Worm (Caenorhabditis elegans): ENCODE measurements around the gene B0244.15.
A peak's percentile ranks its signal among the peaks of the same experiment; 100 is the strongest.

Gene B0244.15

DNA sequence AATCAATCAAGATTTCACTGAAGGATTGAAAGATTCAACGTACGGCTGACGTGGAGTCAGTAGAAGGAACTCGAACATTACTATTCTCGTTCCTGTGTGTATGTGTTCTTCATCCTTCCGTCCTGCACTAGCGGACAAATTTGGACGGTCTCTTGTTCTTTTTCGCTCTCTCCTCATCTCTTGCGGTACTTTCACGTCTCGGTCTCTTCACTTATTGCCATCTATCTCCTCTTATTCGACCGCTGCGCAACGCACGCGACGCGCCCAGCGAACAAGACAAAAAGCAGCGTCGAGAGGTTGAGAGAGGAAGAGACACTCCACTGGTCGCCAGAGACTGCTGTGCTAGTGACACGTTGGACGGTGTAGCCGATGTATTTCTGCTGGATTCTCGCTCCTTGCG, 27.7 kb upstream of the B0244.15 start:
- TF ChIP-seq fkh-10 (GFP tag; optimal IDR thresholded peaks at IDR 0.05): no peak
- no peak for TF ChIP-seq pag-3 (tag; optimal IDR thresholded peaks at IDR 0.05; ENCODE audit: borderline replicate concordance)
- TF ChIP-seq tbx-7 (tag; optimal IDR thresholded peaks at IDR 0.05): peak; percentile 22
- no peak for TF ChIP-seq mec-3 (tag; optimal IDR thresholded peaks at IDR 0.05; ENCODE audit: borderline replicate concordance)
- TF ChIP-seq K09A11.1 (tag; optimal IDR thresholded peaks at IDR 0.05; ENCODE audit: insufficient read depth): no peak
- peak; percentile 24 for TF ChIP-seq ceh-14 (tag; optimal IDR thresholded peaks at IDR 0.05)
- no peak for TF ChIP-seq fkh-6 (tag; optimal IDR thresholded peaks at IDR 0.05)
- TF ChIP-seq C08G9.2 (tag; optimal IDR thresholded peaks at IDR 0.05): peak; percentile 7
- no peak for TF ChIP-seq fax-1 (tag; optimal IDR thresholded peaks at IDR 0.05)
- TF ChIP-seq unc-55 (GFP tag; optimal IDR thresholded peaks at IDR 0.05): peak; percentile 58
- TF ChIP-seq ceh-45 (GFP tag; IDR thresholded peaks at IDR 0.05): 0 out of 2 replicates have a peak, but pooled peaks have one; percentile 13
- no peak for TF ChIP-seq T23F11.4 (GFP tag; optimal IDR thresholded peaks at IDR 0.05)
- TF ChIP-seq sox-4 (tag; optimal IDR thresholded peaks at IDR 0.05): no peak
- TF ChIP-seq elt-2 (tag; optimal IDR thresholded peaks at IDR 0.05): peak; percentile 45
- TF ChIP-seq ref-2 (tag; optimal IDR thresholded peaks at IDR 0.05): peak; percentile 77
- no peak for TF ChIP-seq ceh-30 (tag; optimal IDR thresholded peaks at IDR 0.05)
- no peak for TF ChIP-seq K02D7.2 (tag; optimal IDR thresholded peaks at IDR 0.05)
- peak; percentile 40 for TF ChIP-seq ceh-18 (tag; optimal IDR thresholded peaks at IDR 0.05)
- no peak for TF ChIP-seq ceh-48 (tag; optimal IDR thresholded peaks at IDR 0.05)
- TF ChIP-seq pax-1 (tag; optimal IDR thresholded peaks at IDR 0.05): no peak
- no peak for TF ChIP-seq zip-5 (tag; optimal IDR thresholded peaks at IDR 0.05)
- peak; percentile 24 for TF ChIP-seq dve-1 (tag; optimal IDR thresholded peaks at IDR 0.05)
- TF ChIP-seq unc-3 (GFP tag; conservative IDR thresholded peaks at IDR 0.05): no peak
- no peak for TF ChIP-seq unc-3 (tag; optimal IDR thresholded peaks at IDR 0.05)
- TF ChIP-seq ceh-6 (GFP tag; optimal IDR thresholded peaks at IDR 0.05): no peak
- TF ChIP-seq ceh-19 (GFP tag; optimal IDR thresholded peaks at IDR 0.05): peak; percentile 26
- TF ChIP-seq hlh-13 (GFP tag; optimal IDR thresholded peaks at IDR 0.05): peak; percentile 26
- peak; percentile 71 for TF ChIP-seq pros-1 (tag; optimal IDR thresholded peaks at IDR 0.05)
- TF ChIP-seq lim-6 (tag; optimal IDR thresholded peaks at IDR 0.05): peak; percentile 12
- TF ChIP-seq hlh-6 (tag; optimal IDR thresholded peaks at IDR 0.05): peak; percentile 61
- TF ChIP-seq ceh-24 (tag; optimal IDR thresholded peaks at IDR 0.05): no peak
- TF ChIP-seq syd-9 (tag; optimal IDR thresholded peaks at IDR 0.05): peak; percentile 54
- no peak for TF ChIP-seq nhr-11 (tag; optimal IDR thresholded peaks at IDR 0.05)
- peak; percentile 83 for TF ChIP-seq tbx-2 (tag; optimal IDR thresholded peaks at IDR 0.05)
- TF ChIP-seq ama-1 (optimal IDR thresholded peaks at IDR 0.05): peak; percentile 60
- no peak for TF ChIP-seq pha-2 (tag; optimal IDR thresholded peaks at IDR 0.05)
- TF ChIP-seq sox-2 (GFP tag; IDR thresholded peaks at IDR 0.05): peak; percentile 20; the same call in 1 of the 2 replicates
- no peak for TF ChIP-seq hlh-15 (tag; optimal IDR thresholded peaks at IDR 0.05)
- peak; percentile 84 for TF ChIP-seq ceh-31 (tag; optimal IDR thresholded peaks at IDR 0.05)
- TF ChIP-seq lin-11 (tag; optimal IDR thresholded peaks at IDR 0.05): no peak
- TF ChIP-seq dmd-4 (tag; optimal IDR thresholded peaks at IDR 0.05; ENCODE audit: borderline replicate concordance): no peak
- peak; percentile 34 for TF ChIP-seq unc-42 (tag; optimal IDR thresholded peaks at IDR 0.05)
- peak; percentile 26 for TF ChIP-seq sdc-2 (tag; optimal IDR thresholded peaks at IDR 0.05)
- peak; percentile 36 for TF ChIP-seq ceh-2 (tag; optimal IDR thresholded peaks at IDR 0.05)
- TF ChIP-seq F13H6.1 (tag; optimal IDR thresholded peaks at IDR 0.05): peak; percentile 17
- TF ChIP-seq nfya-1 (tag; optimal IDR thresholded peaks at IDR 0.05): peak; percentile 84
- TF ChIP-seq Y22D7AL.16 (tag; optimal IDR thresholded peaks at IDR 0.05): no peak
- peak; percentile 79 for TF ChIP-seq ets-4 (tag; optimal IDR thresholded peaks at IDR 0.05)
- peak; percentile 66 for TF ChIP-seq ceh-34 (tag; optimal IDR thresholded peaks at IDR 0.05)
- no peak for TF ChIP-seq unc-86 (tag; optimal IDR thresholded peaks at IDR 0.05)
- peak; percentile 79 for TF ChIP-seq hlh-30 (tag; optimal IDR thresholded peaks at IDR 0.05; ENCODE audit: insufficient read depth)
- no peak for TF ChIP-seq eyg-1 (tag; optimal IDR thresholded peaks at IDR 0.05)
- TF ChIP-seq ztf-16 (tag; optimal IDR thresholded peaks at IDR 0.05): peak; percentile 3
- no peak for TF ChIP-seq ttx-3 (tag; optimal IDR thresholded peaks at IDR 0.05)

Measured in whole organism, late embryonic.